Worm (Caenorhabditis elegans) whole organism, young adult: ENCODE measurements around the gene nhr-41.
A peak's percentile ranks its signal among the peaks of the same experiment; 100 is the strongest.

Experiments used
- B0019.2 ChIP-seq: fragments of 200-800 bp; sonication (Bioruptor generic); conservative IDR thresholded peaks from 2 replicates; pipeline ENCODE4 v1.3.6; 2022; ENCODE audit warnings: missing genetic modification reagents, missing genetic modification characterization, missing compliant biosample characterization
- B0261.1 ChIP-seq: sonication (generic microtip); optimal IDR thresholded peaks from 2 replicates; lab custom pipeline; 2016; ENCODE audit warnings: mild to moderate bottlenecking, missing genetic modification characterization, moderate library complexity, missing compliant biosample characterization
- F10E7.11 ChIP-seq: sonication (generic microtip); optimal IDR thresholded peaks from 2 replicates; lab custom pipeline; 2017; ENCODE audit warnings: mild to moderate bottlenecking, missing genetic modification characterization, moderate library complexity, missing compliant biosample characterization
- F22D6.2 ChIP-seq: sonication (generic microtip); optimal IDR thresholded peaks from 2 replicates; lab custom pipeline; 2016; ENCODE audit warnings: mild to moderate bottlenecking, missing genetic modification characterization, missing compliant biosample characterization
- F49E8.2 ChIP-seq: sonication (generic microtip); optimal IDR thresholded peaks from 3 replicates; lab custom pipeline; 2017; ENCODE audit warnings: missing genetic modification characterization, mild to moderate bottlenecking, missing compliant biosample characterization, antibody characterized with exemption, moderate library complexity; ENCODE audit not compliant: insufficient read depth
- F55B11.4 ChIP-seq: sonication (generic microtip); optimal IDR thresholded peaks from 2 replicates; lab custom pipeline; 2016; ENCODE audit warnings: missing compliant biosample characterization, missing genetic modification characterization, borderline replicate concordance; ENCODE audit not compliant: insufficient read depth
- F57A8.1 ChIP-seq: fragments of 200-800 bp; sonication (Bioruptor generic); optimal IDR thresholded peaks from 2 replicates; lab custom pipeline; 2018; ENCODE audit warnings: mild to moderate bottlenecking, missing genetic modification characterization, moderate library complexity, missing compliant biosample characterization
- F57C9.4 ChIP-seq: sonication (generic microtip); optimal IDR thresholded peaks from 2 replicates; lab custom pipeline; 2017; ENCODE audit warnings: mild to moderate bottlenecking, missing genetic modification characterization, missing compliant biosample characterization
- K12H6.12 ChIP-seq: fragments of 200-800 bp; sonication (Bioruptor generic); optimal IDR thresholded peaks from 2 replicates; lab custom pipeline; 2018; ENCODE audit warnings: mild to moderate bottlenecking, missing genetic modification characterization, missing compliant biosample characterization
- T07F8.4 ChIP-seq: sonication (generic microtip); optimal IDR thresholded peaks from 2 replicates; lab custom pipeline; 2016; ENCODE audit warnings: mild to moderate bottlenecking, missing genetic modification characterization, moderate library complexity, missing compliant biosample characterization
- Y95B8A.8 ChIP-seq: fragments of 200-800 bp; sonication (Bioruptor generic); IDR thresholded peaks from 2 replicates; pipeline ENCODE4 v1.3.6; 2022; ENCODE audit warnings: missing genetic modification reagents, missing genetic modification characterization, missing compliant biosample characterization
- aptf-2 ChIP-seq: fragments of 200-800 bp; sonication (Bioruptor generic); conservative IDR thresholded peaks from 2 replicates; pipeline ENCODE4 v1.3.6; 2022; ENCODE audit warnings: missing genetic modification reagents, missing genetic modification characterization, missing compliant biosample characterization
- attf-5 ChIP-seq: fragments of 200-800 bp; sonication (Bioruptor generic); optimal IDR thresholded peaks from 2 replicates; lab custom pipeline; 2018; ENCODE audit warnings: mild to moderate bottlenecking, missing genetic modification characterization, missing compliant biosample characterization
- attf-6 ChIP-seq: fragments of 200-800 bp; sonication (Bioruptor generic); IDR thresholded peaks from 2 replicates; pipeline ENCODE4 v1.3.6; 2022; ENCODE audit warnings: missing genetic modification reagents, missing genetic modification characterization, missing compliant biosample characterization
- cebp-1 ChIP-seq, 2 experiments: fragments of 200-800 bp in 1 of 2; sonication (Bioruptor generic) in 1 of 2; sonication (generic microtip) in 1 of 2; IDR thresholded peaks in 1 of 2; optimal IDR thresholded peaks in 1 of 2; 2 replicates each; pipeline versions ENCODE4 v1.3.6 to Lab custom; 2017 to 2022; ENCODE audit warnings: missing compliant biosample characterization in 2 of 2, missing genetic modification characterization in 2 of 2, mild to moderate bottlenecking in 1 of 2, missing genetic modification reagents in 1 of 2, moderate library complexity in 1 of 2
- cebp-2 ChIP-seq: fragments of 200-800 bp; sonication (Bioruptor generic); IDR thresholded peaks from 2 replicates; pipeline ENCODE4 v1.3.6; 2022; ENCODE audit warnings: missing genetic modification characterization, missing compliant biosample characterization
- dox-1 ChIP-seq: fragments of 200-800 bp; sonication (Bioruptor generic); IDR thresholded peaks from 2 replicates; pipeline ENCODE4 v1.3.6; 2022; ENCODE audit warnings: missing genetic modification reagents, missing genetic modification characterization, missing compliant biosample characterization
- dpff-1 ChIP-seq: sonication (generic microtip); optimal IDR thresholded peaks from 2 replicates; lab custom pipeline; 2017; ENCODE audit warnings: mild to moderate bottlenecking, missing genetic modification characterization, missing compliant biosample characterization
- efl-1 ChIP-seq: fragments of 150-350 bp; optimal IDR thresholded peaks from 2 replicates; lab custom pipeline; 2014; ENCODE audit warnings: missing biosample characterization, missing genetic modification reagents, missing genetic modification characterization
- fkh-3 ChIP-seq: sonication (generic microtip); optimal IDR thresholded peaks from 2 replicates; lab custom pipeline; 2016; ENCODE audit warnings: mild to moderate bottlenecking, missing genetic modification characterization, missing compliant biosample characterization
- hlh-26 ChIP-seq: fragments of 200-800 bp; sonication (Bioruptor generic); conservative IDR thresholded peaks from 2 replicates; pipeline ENCODE4 v1.3.6; 2022; ENCODE audit warnings: missing genetic modification reagents, missing genetic modification characterization, missing compliant biosample characterization
- hsf-1 ChIP-seq: fragments of 200-800 bp; sonication (Bioruptor generic); IDR thresholded peaks from 2 replicates; pipeline ENCODE4 v1.3.6; 2022; ENCODE audit warnings: missing genetic modification reagents, missing genetic modification characterization, missing compliant biosample characterization
- lin-35 ChIP-seq, 3 experiments: fragments of 150-350 bp in 2 of 3; sonication (generic microtip) in 1 of 3; optimal IDR thresholded peaks; 2 replicates each; lab custom pipeline; 2014 to 2018; ENCODE audit warnings: missing biosample characterization in 3 of 3, missing genetic modification characterization in 3 of 3, missing genetic modification reagents in 3 of 3
- lin-54 ChIP-seq: fragments of 200-800 bp; sonication (Bioruptor generic); optimal IDR thresholded peaks from 2 replicates; lab custom pipeline; 2018; ENCODE audit warnings: mild to moderate bottlenecking, missing genetic modification characterization, missing compliant biosample characterization
- nhr-27 ChIP-seq: fragments of 200-800 bp; sonication (Bioruptor generic); optimal IDR thresholded peaks from 2 replicates; lab custom pipeline; 2018; ENCODE audit warnings: mild to moderate bottlenecking, missing genetic modification characterization, moderate library complexity, missing compliant biosample characterization
- nhr-80 ChIP-seq: sonication (generic microtip); optimal IDR thresholded peaks from 2 replicates; lab custom pipeline; 2016; ENCODE audit warnings: missing genetic modification characterization, missing compliant biosample characterization
- nhr-90 ChIP-seq: sonication (generic microtip); optimal IDR thresholded peaks from 2 replicates; lab custom pipeline; 2016; ENCODE audit warnings: missing genotype, mild to moderate bottlenecking, missing genetic modification characterization, missing compliant biosample characterization
- rec-8 ChIP-seq, 2 experiments: sonication (generic microtip); optimal IDR thresholded peaks; 2 replicates each; lab custom pipeline; 2016; ENCODE audit warnings: mild to moderate bottlenecking in 2 of 2, missing genetic modification characterization in 2 of 2, missing genetic modification reagents in 2 of 2, missing genotype in 2 of 2, missing biosample characterization in 1 of 2, missing compliant biosample characterization in 1 of 2, moderate library complexity in 1 of 2
- rpc-1 ChIP-seq, 2 experiments: fragments of 150-350 bp in 1 of 2; sonication (generic microtip) in 1 of 2; optimal IDR thresholded peaks; 2 replicates each; lab custom pipeline; 2014 to 2018; ENCODE audit warnings: missing biosample characterization in 1 of 2, missing genetic modification characterization in 1 of 2, missing genetic modification reagents in 1 of 2, missing genotype in 1 of 2
- sea-2 ChIP-seq: fragments of 200-800 bp; sonication (Bioruptor generic); IDR thresholded peaks from 2 replicates; pipeline ENCODE4 v1.3.6; 2022; ENCODE audit warnings: missing genetic modification characterization, missing compliant biosample characterization
- tbp1 ChIP-seq: fragments of 200-800 bp; sonication (Bioruptor generic); optimal IDR thresholded peaks from 2 replicates; lab custom pipeline; 2018; ENCODE audit warnings: mild to moderate bottlenecking, missing genetic modification characterization, missing compliant biosample characterization
- unc-130 ChIP-seq: sonication (generic microtip); optimal IDR thresholded peaks from 2 replicates; lab custom pipeline; 2016; ENCODE audit warnings: missing genetic modification reagents, missing genetic modification characterization, missing compliant biosample characterization
- ztf-26 ChIP-seq: sonication (generic microtip); optimal IDR thresholded peaks from 2 replicates; lab custom pipeline; 2017; ENCODE audit warnings: missing genetic modification characterization, missing compliant biosample characterization
- ztf-3 ChIP-seq: fragments of 200-800 bp; sonication (Bioruptor generic); optimal IDR thresholded peaks from 2 replicates; lab custom pipeline; 2018; ENCODE audit warnings: mild to moderate bottlenecking, missing genetic modification characterization, missing compliant biosample characterization

Gene nhr-41

ce11 chrIV:1361616-1362228, 24.3 kb upstream of the nhr-41 start (continued):
- TF ChIP-seq cebp-1 (GFP tag; IDR thresholded peaks at IDR 0.05; lab: Robert Waterston, UW) (no peak), cebp-1 (tag; optimal IDR thresholded peaks at IDR 0.05; lab: Kevin White, UChicago) (no peak), rec-8 (tag; optimal IDR thresholded peaks at IDR 0.05; lab: Kevin White, UChicago) (no peak), F10E7.11 (tag; lab: Kevin White, UChicago) (no peak)

ce11 chrIV:1365771-1366170, 20.2 kb upstream of the nhr-41 start:
- TF ChIP-seq rpc-1 (optimal IDR thresholded peaks at IDR 0.05; lab: Kevin White, UChicago) (peak; percentile 37), rpc-1 (tag; optimal IDR thresholded peaks at IDR 0.05; lab: Kevin White, UChicago) (peak; percentile 61), nhr-27 (tag; lab: Kevin White, UChicago) (no peak), lin-54 (GFP tag; lab: Kevin White, UChicago) (no peak), fkh-3 (tag; lab: Kevin White, UChicago) (no peak), K12H6.12 (tag; lab: Kevin White, UChicago) (no peak), attf-5 (GFP tag; lab: Kevin White, UChicago) (no peak), B0261.1 (tag; lab: Kevin White, UChicago) (peak; percentile 31), dox-1 (GFP tag; lab: Robert Waterston, UW) (no peak), tbp1 (GFP tag; lab: Kevin White, UChicago) (peak; percentile 65), hsf-1 (no peak), cebp-2 (GFP tag; lab: Robert Waterston, UW) (no peak)

- no peak for TF ChIP-seq B0019.2
- TF ChIP-seq Y95B8A.8 (GFP tag; lab: Robert Waterston, UW): no peak
- no peak for TF ChIP-seq ztf-3 (GFP tag; lab: Kevin White, UChicago)
- TF ChIP-seq aptf-2 (GFP tag; lab: Robert Waterston, UW): no peak
- TF ChIP-seq ztf-26: no peak
- TF ChIP-seq hlh-26 (GFP tag; lab: Robert Waterston, UW): no peak
- no peak for TF ChIP-seq F55B11.4 (tag; lab: Kevin White, UChicago)
- TF ChIP-seq F57A8.1 (GFP tag; lab: Kevin White, UChicago): no peak
- TF ChIP-seq efl-1: no peak
- no peak for TF ChIP-seq dpff-1 (tag; lab: Kevin White, UChicago)
- no peak for TF ChIP-seq lin-35 (GFP tag; optimal IDR thresholded peaks at IDR 0.05; lab: Kevin White, UChicago)
- no peak for TF ChIP-seq T07F8.4 (tag; lab: Kevin White, UChicago)
- TF ChIP-seq nhr-90: no peak
- no peak for TF ChIP-seq sea-2 (GFP tag; lab: Robert Waterston, UW)
- TF ChIP-seq attf-6 (GFP tag; lab: Robert Waterston, UW): no peak
- no peak for TF ChIP-seq unc-130 (GFP tag; lab: Kevin White, UChicago)
- TF ChIP-seq F49E8.2 (tag; lab: Kevin White, UChicago): no peak
- TF ChIP-seq F22D6.2 (tag; lab: Kevin White, UChicago): no peak
- TF ChIP-seq F57C9.4 (tag; lab: Kevin White, UChicago): no peak
- no peak for TF ChIP-seq nhr-80 (tag; lab: Kevin White, UChicago)
Measured at ce11 chrIV:1367041-1367440, 19.0 kb upstream of the nhr-41 start.
